Worm (Caenorhabditis elegans) whole organism, mixed stage, embryonic: ENCODE results near the gene Y77E11A.23.

Experiments used
- mep-1 ChIP-seq: fragments of 150-350 bp; optimal IDR thresholded peaks from 2 replicates; lab custom pipeline; 2017; ENCODE audit warnings: missing biosample characterization, missing genetic modification reagents, missing genetic modification characterization, inconsistent platforms
- tbx-8 ChIP-seq: fragments of 200-800 bp; sonication (Bioruptor generic); optimal IDR thresholded peaks from 2 replicates; lab custom pipeline; 2018; ENCODE audit warnings: mild to moderate bottlenecking, missing genetic modification characterization, moderate library complexity, missing compliant biosample characterization

- TF ChIP-seq tbx-8 (GFP tag; lab: Kevin White, UChicago) (no peak), mep-1 (tag; lab: Kevin White, UChicago) (no peak)
These were observed 40.6 kb downstream of the Y77E11A.23 start for ce11 chrIV:1389599-1389998.
